Worm (Caenorhabditis elegans) whole organism, L4 larva: ENCODE measurements around the gene gcy-18.

Source experiments
- F10B5.3 ChIP-seq: sonication (generic microtip); optimal IDR thresholded peaks from 2 replicates; lab custom pipeline; 2016; ENCODE audit warnings: mild to moderate bottlenecking, missing genetic modification characterization, missing compliant biosample characterization
- F37D6.2 ChIP-seq: sonication (generic microtip); optimal IDR thresholded peaks from 2 replicates; lab custom pipeline; 2016; ENCODE audit warnings: mild to moderate bottlenecking, missing genetic modification characterization, missing compliant biosample characterization
- F44E2.7 ChIP-seq: fragments of 200-800 bp; sonication (Bioruptor generic); IDR thresholded peaks from 2 replicates; pipeline ENCODE4 v2.1.2; 2022; ENCODE audit warnings: missing genetic modification characterization, missing compliant biosample characterization
- F49E8.2 ChIP-seq: sonication (generic microtip); optimal IDR thresholded peaks from 2 replicates; lab custom pipeline; 2016; ENCODE audit warnings: missing compliant biosample characterization, mild to moderate bottlenecking, missing genetic modification characterization, borderline replicate concordance
- T26A8.4 ChIP-seq: fragments of 200-800 bp; sonication (Bioruptor generic); IDR thresholded peaks from 2 replicates; pipeline ENCODE4 v1.3.6; 2022; ENCODE audit warnings: missing genetic modification characterization, missing compliant biosample characterization
- ZK337.2 ChIP-seq: fragments of 200-800 bp; sonication (Bioruptor generic); IDR thresholded peaks from 2 replicates; pipeline ENCODE4 v1.3.6; 2022; ENCODE audit warnings: missing genetic modification reagents, missing genetic modification characterization, missing compliant biosample characterization
- aha-1 ChIP-seq: fragments of 150-350 bp; peaks from one replicate; lab custom pipeline; 2014; ENCODE audit warnings: missing biosample characterization, missing genetic modification characterization
- aly-2 ChIP-seq: sonication (generic microtip); optimal IDR thresholded peaks from 2 replicates; lab custom pipeline; 2018; ENCODE audit warnings: missing biosample characterization, missing genetic modification characterization
- ama-1 ChIP-seq: fragments of 150-350 bp; optimal IDR thresholded peaks from 2 replicates; lab custom pipeline; 2014; ENCODE audit warnings: inconsistent platforms, mixed read lengths
- ceh-44 ChIP-seq: fragments of 200-800 bp; sonication (Bioruptor generic); IDR thresholded peaks from 2 replicates; pipeline ENCODE4 v1.3.6; 2022; ENCODE audit warnings: missing genetic modification reagents, missing genetic modification characterization, missing compliant biosample characterization
- ceh-62 ChIP-seq: sonication (generic microtip); optimal IDR thresholded peaks from 2 replicates; lab custom pipeline; 2017; ENCODE audit warnings: missing biosample characterization, missing genetic modification characterization
- ces-1 ChIP-seq: fragments of 150-350 bp; sonication (generic microtip); optimal IDR thresholded peaks from 4 replicates; lab custom pipeline; 2014; ENCODE audit warnings: missing biosample characterization, missing genetic modification reagents, missing genetic modification characterization
- daf-12 ChIP-seq: fragments of 150-350 bp; optimal IDR thresholded peaks from 2 replicates; lab custom pipeline; 2014; ENCODE audit warnings: missing biosample characterization, missing genetic modification reagents, missing genetic modification characterization
- daf-16 ChIP-seq, 3 experiments: sonication (generic microtip); optimal IDR thresholded peaks; 2 replicates each; lab custom pipeline; 2016 to 2017; ENCODE audit warnings: missing genetic modification characterization in 3 of 3, missing genetic modification reagents in 3 of 3, mild to moderate bottlenecking in 2 of 3, missing compliant biosample characterization in 2 of 3, missing biosample characterization in 1 of 3, moderate library complexity in 1 of 3
- daf-8 ChIP-seq: fragments of 200-800 bp; sonication (Bioruptor generic); IDR thresholded peaks from 2 replicates; pipeline ENCODE4 v1.3.6; 2022; ENCODE audit warnings: missing genetic modification characterization, missing compliant biosample characterization
- dmd-6 ChIP-seq: fragments of 200-800 bp; sonication (Bioruptor generic); IDR thresholded peaks from 2 replicates; pipeline ENCODE4 v1.3.6; 2022; ENCODE audit warnings: missing genetic modification reagents, missing genetic modification characterization, missing compliant biosample characterization
- dmd-8 ChIP-seq: fragments of 200-800 bp; sonication (Bioruptor generic); IDR thresholded peaks from 2 replicates; pipeline ENCODE4 v1.3.6; 2022; ENCODE audit warnings: missing genetic modification characterization, missing compliant biosample characterization
- dmd-9 ChIP-seq: fragments of 200-800 bp; sonication (Bioruptor generic); IDR thresholded peaks from 2 replicates; pipeline ENCODE4 v1.3.6; 2022; ENCODE audit warnings: missing genetic modification reagents, missing genetic modification characterization, missing compliant biosample characterization
- dpl-1 ChIP-seq: fragments of 150-350 bp; optimal IDR thresholded peaks from 2 replicates; lab custom pipeline; 2014; ENCODE audit warnings: missing biosample characterization, missing genetic modification reagents, missing genetic modification characterization
- dve-1 ChIP-seq: sonication (generic microtip); optimal IDR thresholded peaks from 2 replicates; lab custom pipeline; 2017; ENCODE audit warnings: antibody characterized with exemption, mild to moderate bottlenecking, missing genetic modification characterization, missing compliant biosample characterization; ENCODE audit not compliant: insufficient read depth
- egl-27 ChIP-seq: sonication (generic microtip); optimal IDR thresholded peaks from 3 replicates; lab custom pipeline; 2017; ENCODE audit warnings: missing biosample characterization, missing genetic modification reagents, missing genetic modification characterization
- hif-1 ChIP-seq, 2 experiments: sonication (generic microtip); optimal IDR thresholded peaks; 2 replicates each; lab custom pipeline; 2016 to 2017; ENCODE audit warnings: missing compliant biosample characterization in 2 of 2, missing genetic modification characterization in 2 of 2, missing genetic modification reagents in 2 of 2, missing genotype in 2 of 2, mild to moderate bottlenecking in 1 of 2
- hlh-30 ChIP-seq: sonication (generic microtip); optimal IDR thresholded peaks from 2 replicates; lab custom pipeline; 2017; ENCODE audit warnings: antibody characterized with exemption, mild to moderate bottlenecking, missing genetic modification characterization, missing compliant biosample characterization; ENCODE audit not compliant: insufficient read depth
- hmg-1.1 ChIP-seq: fragments of 200-800 bp; sonication (Bioruptor generic); IDR thresholded peaks from 2 replicates; pipeline ENCODE4 v1.3.6; 2022; ENCODE audit warnings: missing genetic modification reagents, missing genetic modification characterization, missing compliant biosample characterization
- lim-7 ChIP-seq: fragments of 200-800 bp; sonication (Bioruptor generic); IDR thresholded peaks from 2 replicates; pipeline ENCODE4 v1.3.6; 2022; ENCODE audit warnings: missing genetic modification characterization, missing compliant biosample characterization
- lin-38 ChIP-seq: fragments of 200-800 bp; sonication (Bioruptor generic); IDR thresholded peaks from 2 replicates; pipeline ENCODE4 v1.3.6; 2022; ENCODE audit warnings: missing genetic modification reagents, missing genetic modification characterization, missing compliant biosample characterization
- lin-39 ChIP-seq: fragments of 150-350 bp; optimal IDR thresholded peaks from 2 replicates; lab custom pipeline; 2014; ENCODE audit warnings: missing biosample characterization, missing genetic modification reagents, missing genetic modification characterization
- lir-3 ChIP-seq: sonication (generic microtip); optimal IDR thresholded peaks from 2 replicates; lab custom pipeline; 2016; ENCODE audit warnings: mild to moderate bottlenecking, missing genetic modification characterization, missing compliant biosample characterization
- madf-5 ChIP-seq, 2 experiments: fragments of 200-800 bp; sonication (Bioruptor generic); IDR thresholded peaks; 2 replicates each; pipeline ENCODE4 v1.3.6; 2022; ENCODE audit warnings: missing compliant biosample characterization in 2 of 2, missing genetic modification characterization in 2 of 2
- mdl-1 ChIP-seq, 2 experiments: fragments of 150-350 bp in 1 of 2; sonication (generic microtip) in 1 of 2; optimal IDR thresholded peaks; 2 replicates each; lab custom pipeline; 2014 to 2017; ENCODE audit warnings: missing biosample characterization in 2 of 2, missing genetic modification characterization in 2 of 2
- nhr-102 ChIP-seq: sonication (generic microtip); optimal IDR thresholded peaks from 2 replicates; lab custom pipeline; 2016; ENCODE audit warnings: mild to moderate bottlenecking, missing genetic modification characterization, moderate library complexity, missing compliant biosample characterization
- nhr-11 ChIP-seq: fragments of 150-350 bp; optimal IDR thresholded peaks from 2 replicates; lab custom pipeline; 2014; ENCODE audit warnings: missing biosample characterization, missing genetic modification characterization
- nhr-25 ChIP-seq: sonication (generic microtip); optimal IDR thresholded peaks from 2 replicates; lab custom pipeline; 2017; ENCODE audit warnings: missing genetic modification characterization, mild to moderate bottlenecking, missing compliant biosample characterization, antibody characterized with exemption, moderate library complexity, borderline replicate concordance; ENCODE audit not compliant: insufficient read depth
- nhr-28 ChIP-seq: fragments of 150-350 bp; optimal IDR thresholded peaks from 2 replicates; lab custom pipeline; 2014; ENCODE audit warnings: missing biosample characterization, missing genetic modification characterization
- nhr-6 ChIP-seq: fragments of 150-350 bp; optimal IDR thresholded peaks from 2 replicates; lab custom pipeline; 2014; ENCODE audit warnings: missing biosample characterization, missing genetic modification characterization
- nhr-76 ChIP-seq: fragments of 150-350 bp; optimal IDR thresholded peaks from 2 replicates; lab custom pipeline; 2014; ENCODE audit warnings: missing biosample characterization, missing genetic modification characterization
- nhr-77 ChIP-seq: fragments of 150-350 bp; optimal IDR thresholded peaks from 2 replicates; lab custom pipeline; 2014; ENCODE audit warnings: missing biosample characterization, missing genetic modification characterization
- pqm-1 ChIP-seq: sonication (generic microtip); optimal IDR thresholded peaks from 2 replicates; lab custom pipeline; 2017; ENCODE audit warnings: missing biosample characterization, missing genetic modification characterization
- rbr-2 ChIP-seq: sonication (generic microtip); optimal IDR thresholded peaks from 2 replicates; lab custom pipeline; 2016; ENCODE audit warnings: missing genotype, missing genetic modification characterization, missing compliant biosample characterization
- spr-1 ChIP-seq: sonication (generic microtip); optimal IDR thresholded peaks from 2 replicates; lab custom pipeline; 2016; ENCODE audit warnings: mild to moderate bottlenecking, missing genetic modification characterization, missing compliant biosample characterization
- spr-3 ChIP-seq: fragments of 200-800 bp; sonication (Bioruptor generic); optimal IDR thresholded peaks from 2 replicates; lab custom pipeline; 2018; ENCODE audit warnings: mild to moderate bottlenecking, missing genetic modification characterization, missing compliant biosample characterization
- zag-1 ChIP-seq: fragments of 150-350 bp; optimal IDR thresholded peaks from 2 replicates; lab custom pipeline; 2014; ENCODE audit warnings: missing biosample characterization, missing genetic modification characterization
- zfp-3 ChIP-seq: fragments of 200-800 bp; sonication (Bioruptor generic); conservative IDR thresholded peaks from 2 replicates; pipeline ENCODE4 v1.3.6; 2022; ENCODE audit warnings: missing genetic modification reagents, missing genetic modification characterization, missing compliant biosample characterization
- zip-2 ChIP-seq: fragments of 150-350 bp; optimal IDR thresholded peaks from 2 replicates; lab custom pipeline; 2014; ENCODE audit warnings: missing biosample characterization, missing genetic modification characterization
- ztf-11 ChIP-seq: fragments of 150-350 bp; optimal IDR thresholded peaks from 2 replicates; lab custom pipeline; 2014; ENCODE audit warnings: missing biosample characterization, missing genetic modification characterization

Gene gcy-18

DNA sequence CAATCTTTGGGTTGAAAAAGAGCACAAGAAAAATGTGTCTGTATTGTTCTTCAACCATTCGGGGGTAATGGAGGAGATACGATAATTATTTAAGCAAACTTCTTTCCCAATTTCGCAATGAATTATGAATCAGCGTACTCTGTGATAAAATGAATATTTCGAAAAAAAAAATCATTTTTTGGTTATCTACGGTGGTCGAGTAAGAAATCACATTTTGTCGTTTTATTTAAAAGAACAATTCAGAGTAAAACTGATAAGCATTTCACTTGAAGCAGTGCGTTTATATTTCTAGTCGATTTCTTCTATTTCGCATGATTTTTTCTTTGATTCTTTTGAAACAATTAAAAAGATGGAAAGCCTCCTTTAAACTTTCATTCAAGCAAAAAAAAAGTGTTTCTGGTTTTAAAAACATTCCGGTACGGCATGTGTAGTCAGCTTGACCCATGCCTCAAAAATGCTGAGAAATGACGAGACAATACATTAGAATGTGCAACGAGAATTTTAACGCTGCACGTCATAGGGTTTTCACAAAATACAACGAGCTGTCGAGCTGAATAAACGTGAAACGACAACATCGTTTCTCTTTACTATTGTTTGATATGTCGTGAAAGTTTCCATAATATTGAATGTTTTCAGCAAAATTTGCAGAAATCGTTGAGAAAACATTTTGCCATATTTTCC lies 42.7 kb downstream of the gcy-18 start, which contains the start of gene K08D8.2:
Gene K08D8.2 (plus strand): TSS at position 631 of the 681 bp plus-strand sequence.
- TF ChIP-seq F44E2.7 (GFP tag; lab: Robert Waterston, UW) (no peak), dmd-6 (GFP tag; lab: Robert Waterston, UW) (peak; percentile 35; the same call in 1 of the 2 replicates), pqm-1 (peak; percentile 10)

DNA sequence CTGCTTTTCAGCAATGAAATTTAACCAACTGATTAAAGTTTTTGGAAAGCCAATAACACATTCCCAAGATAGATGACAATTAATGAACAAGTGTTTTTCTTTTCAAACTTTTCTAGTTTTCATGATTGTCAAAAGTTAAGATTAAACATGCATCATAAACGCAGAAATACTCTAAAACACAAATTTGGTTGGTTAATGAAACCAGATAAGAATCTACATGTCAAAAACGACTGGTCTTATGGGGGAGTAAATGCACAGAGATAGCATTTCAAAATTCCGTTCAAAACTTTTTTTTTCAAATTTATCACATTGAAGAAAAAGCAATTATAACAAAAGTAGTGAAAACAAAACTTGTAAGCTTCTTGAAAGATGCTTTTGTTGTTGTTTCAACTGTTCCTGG lies 43.8 kb downstream of the gcy-18 start:
- TF ChIP-seq ces-1 (GFP tag; lab: Kevin White, UChicago) (no peak), lin-39 (tag; lab: Kevin White, UChicago) (no peak), zag-1 (tag; lab: Kevin White, UChicago) (no peak), egl-27 (tag; lab: Kevin White, UChicago) (no peak), lir-3 (tag; lab: Kevin White, UChicago) (no peak), zip-2 (tag; lab: Kevin White, UChicago) (no peak), nhr-6 (tag; lab: Kevin White, UChicago) (no peak), aly-2 (tag; lab: Kevin White, UChicago) (no peak), nhr-11 (tag; lab: Kevin White, UChicago) (no peak), pqm-1 (peak; percentile 71), daf-16 (GFP tag; optimal IDR thresholded peaks at IDR 0.05; lab: Kevin White, UChicago) (no peak), daf-16 (tag; optimal IDR thresholded peaks at IDR 0.05; lab: Kevin White, UChicago) (peak; percentile 25), nhr-28 (tag; lab: Kevin White, UChicago) (peak; percentile 38), ceh-62 (tag; lab: Kevin White, UChicago) (no peak), dve-1 (peak; percentile 44), hif-1 (tag; optimal IDR thresholded peaks at IDR 0.05; lab: Kevin White, UChicago) (no peak), dmd-6 (GFP tag; lab: Robert Waterston, UW) (peak; percentile 12; the same call in 1 of the 2 replicates)

DNA sequence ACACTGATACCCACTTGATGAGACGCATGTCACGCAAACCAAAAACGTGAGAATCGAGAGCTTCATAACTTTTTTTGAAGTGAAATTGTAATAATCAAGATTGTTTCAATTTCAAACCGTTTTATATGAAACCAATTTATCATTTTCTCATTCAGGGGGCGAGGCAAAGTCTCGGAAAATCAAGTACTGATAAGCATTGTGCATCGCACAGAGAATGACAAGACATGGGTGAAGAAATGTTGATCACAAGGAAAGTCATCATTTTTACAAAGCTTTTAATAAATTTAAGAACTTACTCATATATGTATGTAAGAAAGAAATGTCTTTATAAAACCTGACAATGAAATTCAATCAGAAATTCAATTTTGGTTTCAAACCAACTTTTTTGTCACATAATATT lies 46.6 kb downstream of the gcy-18 start, which contains the start of gene K08D8.3:
Gene K08D8.3 (minus strand): TSS at position 131 of the 400 bp plus-strand sequence.
- TF ChIP-seq daf-8 (GFP tag; lab: Robert Waterston, UW) (no peak), nhr-25 (no peak), hmg-1.1 (GFP tag; lab: Robert Waterston, UW) (no peak), ztf-11 (tag; lab: Kevin White, UChicago) (no peak), hlh-30 (tag; lab: Kevin White, UChicago) (peak; percentile 34), rbr-2 (tag; lab: Kevin White, UChicago) (no peak), dve-1 (peak; percentile 50), T26A8.4 (GFP tag; lab: Robert Waterston, UW) (no peak), nhr-11 (tag; lab: Kevin White, UChicago) (no peak), F49E8.2 (tag; lab: Kevin White, UChicago) (no peak), dmd-8 (GFP tag; lab: Robert Waterston, UW) (no peak), dmd-9 (GFP tag; lab: Robert Waterston, UW) (no peak), lim-7 (GFP tag; lab: Robert Waterston, UW) (no peak), spr-1 (tag; lab: Kevin White, UChicago) (no peak), ama-1 (lab: Kevin White, UChicago) (no peak), F37D6.2 (tag; lab: Kevin White, UChicago) (no peak), madf-5 (GFP tag; IDR thresholded peaks at IDR 0.05; lab: Robert Waterston, UW) (no peak), zag-1 (tag; lab: Kevin White, UChicago) (no peak), nhr-77 (tag; lab: Kevin White, UChicago) (peak; percentile 36), nhr-102 (no peak), ceh-44 (GFP tag; lab: Robert Waterston, UW) (no peak), daf-12 (tag; lab: Kevin White, UChicago) (no peak), pqm-1 (peak; percentile 92), spr-3 (GFP tag; lab: Kevin White, UChicago) (no peak), dmd-6 (GFP tag; lab: Robert Waterston, UW) (peak; percentile 82), lir-3 (tag; lab: Kevin White, UChicago) (no peak), lin-38 (no peak), mdl-1 (tag; optimal IDR thresholded peaks at IDR 0.05; lab: Kevin White, UChicago) (no peak), zfp-3 (GFP tag; lab: Robert Waterston, UW) (no peak), daf-16 (GFP tag; optimal IDR thresholded peaks at IDR 0.05; lab: Kevin White, UChicago) (no peak), daf-16 (tag; optimal IDR thresholded peaks at IDR 0.05; lab: Kevin White, UChicago) (peak; percentile 78), ZK337.2 (GFP tag; lab: Robert Waterston, UW) (no peak), dpl-1 (no peak), aha-1 (tag; lab: Kevin White, UChicago) (no peak), nhr-76 (tag; lab: Kevin White, UChicago) (no peak), ces-1 (GFP tag; lab: Kevin White, UChicago) (no peak), F10B5.3 (tag; lab: Kevin White, UChicago) (no peak)
